Worm (Caenorhabditis elegans) whole organism, L4/young adult: ENCODE results near the gene F49E11.7.

ENCODE experiments used
- W03F9.2 ChIP-seq: fragments of 150-350 bp; optimal IDR thresholded peaks from 2 replicates; lab custom pipeline; 2014; ENCODE audit warnings: missing biosample characterization, missing genetic modification characterization
- him-1 ChIP-seq: sonication (generic microtip); optimal IDR thresholded peaks from 2 replicates; lab custom pipeline; 2016; ENCODE audit warnings: missing genotype, missing genetic modification reagents, missing genetic modification characterization, missing compliant biosample characterization

DNA sequence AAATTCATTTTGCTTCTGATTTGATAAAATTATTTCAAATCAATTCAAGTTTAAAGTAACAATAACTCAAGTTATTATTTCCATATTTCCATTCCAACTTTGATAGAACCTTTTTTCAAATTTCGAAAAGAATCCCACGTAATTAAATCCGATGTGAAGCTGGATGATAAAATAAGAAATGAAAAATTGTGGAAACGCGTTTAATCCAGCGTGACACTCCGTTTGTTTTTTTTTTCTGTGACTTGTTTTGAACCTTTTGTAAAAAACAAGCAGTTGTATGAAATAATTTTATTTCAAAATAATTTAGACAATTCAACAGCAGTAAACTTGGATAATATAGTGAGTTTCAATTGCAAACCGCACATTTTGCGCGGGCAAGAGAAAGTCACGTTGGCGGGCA is at the start of gene F49E11.7:
- TF ChIP-seq him-1 (no peak), W03F9.2 (tag; lab: Kevin White, UChicago) (no peak)
